Worm (Caenorhabditis elegans) whole organism, L4 larva: ENCODE data around the gene unc-105.

Experiments
- F10B5.3 ChIP-seq: sonication (generic microtip); optimal IDR thresholded peaks from 2 replicates; lab custom pipeline; 2016; ENCODE audit warnings: mild to moderate bottlenecking, missing genetic modification characterization, missing compliant biosample characterization
- F37D6.2 ChIP-seq: sonication (generic microtip); optimal IDR thresholded peaks from 2 replicates; lab custom pipeline; 2016; ENCODE audit warnings: mild to moderate bottlenecking, missing genetic modification characterization, missing compliant biosample characterization
- F44E2.7 ChIP-seq: fragments of 200-800 bp; sonication (Bioruptor generic); IDR thresholded peaks from 2 replicates; pipeline ENCODE4 v2.1.2; 2022; ENCODE audit warnings: missing genetic modification characterization, missing compliant biosample characterization
- F49E8.2 ChIP-seq: sonication (generic microtip); optimal IDR thresholded peaks from 2 replicates; lab custom pipeline; 2016; ENCODE audit warnings: missing compliant biosample characterization, mild to moderate bottlenecking, missing genetic modification characterization, borderline replicate concordance
- T20F7.1 ChIP-seq: fragments of 200-800 bp; sonication (Bioruptor generic); optimal IDR thresholded peaks from 2 replicates; lab custom pipeline; 2018; ENCODE audit warnings: mild to moderate bottlenecking, missing genetic modification characterization, missing compliant biosample characterization
- T26A8.4 ChIP-seq: fragments of 200-800 bp; sonication (Bioruptor generic); IDR thresholded peaks from 2 replicates; pipeline ENCODE4 v1.3.6; 2022; ENCODE audit warnings: missing genetic modification characterization, missing compliant biosample characterization
- ZK546.5 ChIP-seq, 2 experiments: sonication (generic microtip); optimal IDR thresholded peaks; 2 replicates each; lab custom pipeline; 2017; ENCODE audit warnings: missing biosample characterization in 2 of 2, missing genetic modification characterization in 2 of 2
- aha-1 ChIP-seq: fragments of 150-350 bp; peaks from one replicate; lab custom pipeline; 2014; ENCODE audit warnings: missing biosample characterization, missing genetic modification characterization
- aly-2 ChIP-seq: sonication (generic microtip); optimal IDR thresholded peaks from 2 replicates; lab custom pipeline; 2018; ENCODE audit warnings: missing biosample characterization, missing genetic modification characterization
- arid-1 ChIP-seq: fragments of 200-800 bp; sonication (Bioruptor generic); conservative IDR thresholded peaks from 2 replicates; pipeline ENCODE4 v1.3.6; 2022; ENCODE audit warnings: missing genetic modification reagents, missing genetic modification characterization, missing compliant biosample characterization
- attf-4 ChIP-seq: sonication (generic microtip); optimal IDR thresholded peaks from 3 replicates; lab custom pipeline; 2017; ENCODE audit warnings: missing biosample characterization, missing genetic modification characterization
- ceh-20 ChIP-seq: fragments of 200-800 bp; sonication (Bioruptor generic); IDR thresholded peaks from 2 replicates; pipeline ENCODE4 v1.3.6; 2022; ENCODE audit warnings: missing genetic modification reagents, missing genetic modification characterization, missing compliant biosample characterization
- ceh-44 ChIP-seq: fragments of 200-800 bp; sonication (Bioruptor generic); IDR thresholded peaks from 2 replicates; pipeline ENCODE4 v1.3.6; 2022; ENCODE audit warnings: missing genetic modification reagents, missing genetic modification characterization, missing compliant biosample characterization
- ceh-62 ChIP-seq: sonication (generic microtip); optimal IDR thresholded peaks from 2 replicates; lab custom pipeline; 2017; ENCODE audit warnings: missing biosample characterization, missing genetic modification characterization
- ceh-82 ChIP-seq: sonication (generic microtip); optimal IDR thresholded peaks from 2 replicates; lab custom pipeline; 2017; ENCODE audit warnings: missing biosample characterization, missing genetic modification characterization
- ces-1 ChIP-seq: fragments of 150-350 bp; sonication (generic microtip); optimal IDR thresholded peaks from 4 replicates; lab custom pipeline; 2014; ENCODE audit warnings: missing biosample characterization, missing genetic modification reagents, missing genetic modification characterization
- ctbp-1 ChIP-seq: fragments of 200-800 bp; sonication (Bioruptor generic); IDR thresholded peaks from 2 replicates; pipeline ENCODE4 v1.3.6; 2022; ENCODE audit warnings: missing genetic modification reagents, missing genetic modification characterization, missing compliant biosample characterization
- daf-19 ChIP-seq: fragments of 200-800 bp; sonication (Bioruptor generic); conservative IDR thresholded peaks from 2 replicates; pipeline ENCODE4 v1.3.6; 2022; ENCODE audit warnings: missing genetic modification characterization, missing compliant biosample characterization
- daf-8 ChIP-seq: fragments of 200-800 bp; sonication (Bioruptor generic); IDR thresholded peaks from 2 replicates; pipeline ENCODE4 v1.3.6; 2022; ENCODE audit warnings: missing genetic modification characterization, missing compliant biosample characterization
- dmd-6 ChIP-seq: fragments of 200-800 bp; sonication (Bioruptor generic); IDR thresholded peaks from 2 replicates; pipeline ENCODE4 v1.3.6; 2022; ENCODE audit warnings: missing genetic modification reagents, missing genetic modification characterization, missing compliant biosample characterization
- duxl-1 ChIP-seq: sonication (generic microtip); optimal IDR thresholded peaks from 2 replicates; lab custom pipeline; 2016; ENCODE audit warnings: mild to moderate bottlenecking, missing genetic modification characterization, moderate library complexity, missing compliant biosample characterization; ENCODE audit not compliant: poor library complexity
- dve-1 ChIP-seq: sonication (generic microtip); optimal IDR thresholded peaks from 2 replicates; lab custom pipeline; 2017; ENCODE audit warnings: antibody characterized with exemption, mild to moderate bottlenecking, missing genetic modification characterization, missing compliant biosample characterization; ENCODE audit not compliant: insufficient read depth
- egl-27 ChIP-seq: sonication (generic microtip); optimal IDR thresholded peaks from 3 replicates; lab custom pipeline; 2017; ENCODE audit warnings: missing biosample characterization, missing genetic modification reagents, missing genetic modification characterization
- egl-43 ChIP-seq: fragments of 200-800 bp; sonication (Bioruptor generic); IDR thresholded peaks from 2 replicates; pipeline ENCODE4 v1.3.6; 2022; ENCODE audit warnings: missing genetic modification reagents, missing genetic modification characterization, missing compliant biosample characterization
- hlh-11 ChIP-seq: fragments of 200-800 bp; sonication (Bioruptor generic); optimal IDR thresholded peaks from 2 replicates; lab custom pipeline; 2018; ENCODE audit warnings: mild to moderate bottlenecking, missing genetic modification characterization, missing compliant biosample characterization
- lin-1 ChIP-seq: fragments of 200-800 bp; sonication (Bioruptor generic); IDR thresholded peaks from 2 replicates; pipeline ENCODE4 v1.3.6; 2022; ENCODE audit warnings: missing genetic modification reagents, missing genetic modification characterization, missing compliant biosample characterization
- lin-13 ChIP-seq: fragments of 150-350 bp; optimal IDR thresholded peaks from 2 replicates; lab custom pipeline; 2014; ENCODE audit warnings: missing biosample characterization, missing genetic modification reagents, missing genetic modification characterization
- lin-39 ChIP-seq: fragments of 150-350 bp; optimal IDR thresholded peaks from 2 replicates; lab custom pipeline; 2014; ENCODE audit warnings: missing biosample characterization, missing genetic modification reagents, missing genetic modification characterization
- lir-3 ChIP-seq: sonication (generic microtip); optimal IDR thresholded peaks from 2 replicates; lab custom pipeline; 2016; ENCODE audit warnings: mild to moderate bottlenecking, missing genetic modification characterization, missing compliant biosample characterization
- madf-9 ChIP-seq: fragments of 200-800 bp; sonication (Bioruptor generic); conservative IDR thresholded peaks from 2 replicates; pipeline ENCODE4 v1.3.6; 2022; ENCODE audit warnings: missing genetic modification reagents, missing genetic modification characterization, missing compliant biosample characterization
- mdl-1 ChIP-seq, 2 experiments: fragments of 150-350 bp in 1 of 2; sonication (generic microtip) in 1 of 2; optimal IDR thresholded peaks; 2 replicates each; lab custom pipeline; 2014 to 2017; ENCODE audit warnings: missing biosample characterization in 2 of 2, missing genetic modification characterization in 2 of 2
- mdt-29 ChIP-seq: fragments of 200-800 bp; sonication (Bioruptor generic); IDR thresholded peaks from 2 replicates; pipeline ENCODE4 v1.3.6; 2022; ENCODE audit warnings: missing genetic modification reagents, missing genetic modification characterization, missing compliant biosample characterization
- mxl-3 ChIP-seq: fragments of 200-800 bp; sonication (Bioruptor generic); optimal IDR thresholded peaks from 2 replicates; lab custom pipeline; 2018; ENCODE audit warnings: mild to moderate bottlenecking, missing genetic modification characterization, missing compliant biosample characterization
- nhr-11 ChIP-seq: fragments of 150-350 bp; optimal IDR thresholded peaks from 2 replicates; lab custom pipeline; 2014; ENCODE audit warnings: missing biosample characterization, missing genetic modification characterization
- nhr-25 ChIP-seq: sonication (generic microtip); optimal IDR thresholded peaks from 2 replicates; lab custom pipeline; 2017; ENCODE audit warnings: missing genetic modification characterization, mild to moderate bottlenecking, missing compliant biosample characterization, antibody characterized with exemption, moderate library complexity, borderline replicate concordance; ENCODE audit not compliant: insufficient read depth
- nhr-42 ChIP-seq: fragments of 200-800 bp; sonication (Bioruptor generic); IDR thresholded peaks from 2 replicates; pipeline ENCODE4 v1.3.6; 2022; ENCODE audit warnings: missing genetic modification characterization, missing compliant biosample characterization
- nhr-48 ChIP-seq: sonication (generic microtip); optimal IDR thresholded peaks from 2 replicates; lab custom pipeline; 2016; ENCODE audit warnings: mild to moderate bottlenecking, missing genetic modification characterization, missing compliant biosample characterization
- nhr-76 ChIP-seq: fragments of 150-350 bp; optimal IDR thresholded peaks from 2 replicates; lab custom pipeline; 2014; ENCODE audit warnings: missing biosample characterization, missing genetic modification characterization
- nhr-77 ChIP-seq: fragments of 150-350 bp; optimal IDR thresholded peaks from 2 replicates; lab custom pipeline; 2014; ENCODE audit warnings: missing biosample characterization, missing genetic modification characterization
- rbr-2 ChIP-seq: sonication (generic microtip); optimal IDR thresholded peaks from 2 replicates; lab custom pipeline; 2016; ENCODE audit warnings: missing genotype, missing genetic modification characterization, missing compliant biosample characterization
- saeg-2 ChIP-seq: fragments of 200-800 bp; sonication (Bioruptor generic); IDR thresholded peaks from 2 replicates; pipeline ENCODE4 v1.3.6; 2022; ENCODE audit warnings: missing genetic modification reagents, missing genetic modification characterization, missing compliant biosample characterization
- set-16 ChIP-seq: fragments of 200-800 bp; sonication (Bioruptor generic); IDR thresholded peaks from 2 replicates; pipeline ENCODE4 v1.3.6; 2022; ENCODE audit warnings: missing genetic modification reagents, missing genetic modification characterization, missing compliant biosample characterization
- skn-1 ChIP-seq: fragments of 150-350 bp; optimal IDR thresholded peaks from 2 replicates; lab custom pipeline; 2014; ENCODE audit warnings: missing biosample characterization, missing genetic modification characterization
- snpc-1.2 ChIP-seq: fragments of 200-800 bp; sonication (Bioruptor generic); IDR thresholded peaks from 2 replicates; pipeline ENCODE4 v1.3.6; 2022; ENCODE audit warnings: missing genetic modification reagents, missing genetic modification characterization, missing compliant biosample characterization
- spr-1 ChIP-seq: sonication (generic microtip); optimal IDR thresholded peaks from 2 replicates; lab custom pipeline; 2016; ENCODE audit warnings: mild to moderate bottlenecking, missing genetic modification characterization, missing compliant biosample characterization
- tra-1 ChIP-seq: fragments of 200-800 bp; sonication (Bioruptor generic); IDR thresholded peaks from 2 replicates; pipeline ENCODE4 v1.3.6; 2022; ENCODE audit warnings: missing genetic modification reagents, missing genetic modification characterization, missing compliant biosample characterization
- zag-1 ChIP-seq: fragments of 150-350 bp; optimal IDR thresholded peaks from 2 replicates; lab custom pipeline; 2014; ENCODE audit warnings: missing biosample characterization, missing genetic modification characterization
- zfp-3 ChIP-seq: fragments of 200-800 bp; sonication (Bioruptor generic); conservative IDR thresholded peaks from 2 replicates; pipeline ENCODE4 v1.3.6; 2022; ENCODE audit warnings: missing genetic modification reagents, missing genetic modification characterization, missing compliant biosample characterization
- zip-11 ChIP-seq: fragments of 200-800 bp; sonication (Bioruptor generic); IDR thresholded peaks from 2 replicates; pipeline ENCODE4 v1.3.6; 2022; ENCODE audit warnings: missing genetic modification characterization, missing compliant biosample characterization
- zip-2 ChIP-seq: fragments of 150-350 bp; optimal IDR thresholded peaks from 2 replicates; lab custom pipeline; 2014; ENCODE audit warnings: missing biosample characterization, missing genetic modification characterization

Gene unc-105

DNA sequence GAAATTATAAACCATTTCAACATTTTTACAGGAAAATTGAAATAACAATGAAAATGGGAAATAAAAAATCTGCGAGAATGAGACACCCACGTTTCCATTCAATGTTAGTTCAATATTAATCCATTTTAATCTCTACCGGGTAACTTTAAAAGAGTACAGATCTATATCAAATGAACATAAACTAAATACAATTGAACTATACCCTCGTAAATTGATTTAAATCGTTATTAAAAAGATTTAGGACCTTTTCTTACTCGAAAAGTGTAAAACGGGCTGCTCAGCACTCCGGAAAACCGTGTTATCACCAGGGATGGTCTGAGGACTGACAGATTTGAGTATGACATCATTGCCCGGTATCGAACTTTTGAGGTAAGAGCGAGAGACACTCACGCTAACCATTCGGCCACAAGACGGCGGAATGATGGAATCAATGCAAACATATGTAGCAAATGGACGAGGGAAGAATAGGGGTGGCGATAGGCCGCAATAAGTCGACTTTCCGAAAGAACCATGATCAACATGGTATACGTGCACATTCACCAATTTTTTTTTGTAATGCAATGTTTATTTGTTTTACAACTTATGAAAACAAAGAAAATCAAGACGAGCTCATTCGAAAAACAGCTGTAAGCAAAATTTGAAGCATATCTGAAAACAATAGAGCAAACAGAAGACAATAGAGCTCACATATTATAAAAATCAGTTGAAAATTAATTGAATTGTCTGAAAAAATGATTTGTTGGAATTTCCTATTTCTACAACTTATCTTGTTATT is 9.2 kb upstream of the unc-105 start, which contains the start of the genes chst-1 and C41C4.9 (continued):
- no peak for TF ChIP-seq zip-2 (tag; lab: Kevin White, UChicago)
- peak; percentile 90 for TF ChIP-seq madf-9 (GFP tag; lab: Robert Waterston, UW)
- TF ChIP-seq ces-1: no peak
- TF ChIP-seq F49E8.2 (tag; lab: Kevin White, UChicago): peak; percentile 65
- TF ChIP-seq attf-4 (tag; lab: Kevin White, UChicago): no peak
- TF ChIP-seq nhr-48: peak; percentile 56
- no peak for TF ChIP-seq lin-39
- peak; percentile 82 for TF ChIP-seq mxl-3 (GFP tag; lab: Kevin White, UChicago)
- TF ChIP-seq ceh-82 (tag; lab: Kevin White, UChicago): no peak
- peak; percentile 91 for TF ChIP-seq T26A8.4
- TF ChIP-seq aha-1: peak; percentile 93
- TF ChIP-seq ctbp-1 (GFP tag; lab: Robert Waterston, UW): peak; percentile 83
- no peak for TF ChIP-seq ZK546.5 (tag; optimal IDR thresholded peaks at IDR 0.05; lab: Kevin White, UChicago)
- TF ChIP-seq arid-1 (GFP tag; lab: Robert Waterston, UW): peak; percentile 91
- TF ChIP-seq zag-1: no peak
- TF ChIP-seq daf-8 (GFP tag; lab: Robert Waterston, UW): 0 out of 2 replicates have a peak, but pooled peaks have one; percentile 70
- TF ChIP-seq lin-13 (GFP tag; lab: Kevin White, UChicago): peak; percentile 40
- peak; percentile 64; the same call in 1 of the 2 replicates for TF ChIP-seq zip-11
- TF ChIP-seq nhr-42 (GFP tag; lab: Robert Waterston, UW): no peak; the same call in none of the 2 replicates
- TF ChIP-seq hlh-11 (tag; lab: Kevin White, UChicago): peak; percentile 74
- TF ChIP-seq spr-1 (tag; lab: Kevin White, UChicago): peak; percentile 82
- peak; percentile 81 for TF ChIP-seq duxl-1
- TF ChIP-seq set-16 (GFP tag; lab: Robert Waterston, UW): no peak
- TF ChIP-seq dve-1 (tag; lab: Kevin White, UChicago): peak; percentile 78
- peak; percentile 87 for TF ChIP-seq daf-19
- no peak; the same call in 1 of the 2 replicates for TF ChIP-seq egl-43 (GFP tag; lab: Robert Waterston, UW)
- peak; percentile 82 for TF ChIP-seq lir-3 (tag; lab: Kevin White, UChicago)
- TF ChIP-seq lin-1 (GFP tag; lab: Robert Waterston, UW): peak; percentile 96
- peak; percentile 13 for TF ChIP-seq nhr-77 (tag; lab: Kevin White, UChicago)
- no peak for TF ChIP-seq skn-1
- TF ChIP-seq T20F7.1 (GFP tag; lab: Kevin White, UChicago): peak; percentile 55
- TF ChIP-seq egl-27 (tag; lab: Kevin White, UChicago): no peak
- TF ChIP-seq nhr-25 (tag; lab: Kevin White, UChicago): peak; percentile 71
- peak; percentile 76; the same call in 1 of the 2 replicates for TF ChIP-seq mdt-29 (GFP tag; lab: Robert Waterston, UW)
- no peak for TF ChIP-seq nhr-76 (tag; lab: Kevin White, UChicago)
- peak; percentile 83 for TF ChIP-seq zfp-3 (GFP tag; lab: Robert Waterston, UW)
- TF ChIP-seq snpc-1.2 (GFP tag; lab: Robert Waterston, UW): peak; percentile 89; the same call in 1 of the 2 replicates
- peak; percentile 79 for TF ChIP-seq aly-2 (tag; lab: Kevin White, UChicago)
- peak; percentile 93 for TF ChIP-seq F44E2.7 (GFP tag; lab: Robert Waterston, UW)
- TF ChIP-seq ceh-62 (tag; lab: Kevin White, UChicago): no peak
- peak; percentile 79; the same call in 1 of the 2 replicates for TF ChIP-seq ceh-44 (GFP tag; lab: Robert Waterston, UW)
- no peak for TF ChIP-seq nhr-11 (tag; lab: Kevin White, UChicago)
- no peak; the same call in 1 of the 2 replicates for TF ChIP-seq saeg-2 (GFP tag; lab: Robert Waterston, UW)
- TF ChIP-seq ceh-20 (GFP tag; lab: Robert Waterston, UW): peak; percentile 80
- TF ChIP-seq F37D6.2 (tag; lab: Kevin White, UChicago): peak; percentile 33
- TF ChIP-seq tra-1 (GFP tag; lab: Robert Waterston, UW): peak; percentile 93
- peak; percentile 67 for TF ChIP-seq dmd-6
- peak; percentile 48 for TF ChIP-seq F10B5.3 (tag; lab: Kevin White, UChicago)
- peak in 1 of 2 experiments; percentile 8 for TF ChIP-seq mdl-1 (tag; optimal IDR thresholded peaks at IDR 0.05; lab: Kevin White, UChicago)
- TF ChIP-seq rbr-2 (tag; lab: Kevin White, UChicago): peak; percentile 60
